Worm (Caenorhabditis elegans) whole organism, L4 larva: Measurements from ENCODE around the gene cpt-5.

Experiments
- arid-1 ChIP-seq: fragments of 200-800 bp; sonication (Bioruptor generic); conservative IDR thresholded peaks from 2 replicates; pipeline ENCODE4 v1.3.6; 2022; ENCODE audit warnings: missing genetic modification reagents, missing genetic modification characterization, missing compliant biosample characterization
- attf-4 ChIP-seq: sonication (generic microtip); optimal IDR thresholded peaks from 3 replicates; lab custom pipeline; 2017; ENCODE audit warnings: missing biosample characterization, missing genetic modification characterization
- ceh-32 ChIP-seq: sonication (generic microtip); optimal IDR thresholded peaks from 2 replicates; lab custom pipeline; 2016; ENCODE audit warnings: mild to moderate bottlenecking, missing genetic modification characterization, missing compliant biosample characterization; ENCODE audit not compliant: poor library complexity
- dmd-9 ChIP-seq: fragments of 200-800 bp; sonication (Bioruptor generic); IDR thresholded peaks from 2 replicates; pipeline ENCODE4 v1.3.6; 2022; ENCODE audit warnings: missing genetic modification reagents, missing genetic modification characterization, missing compliant biosample characterization
- dpl-1 ChIP-seq: fragments of 150-350 bp; optimal IDR thresholded peaks from 2 replicates; lab custom pipeline; 2014; ENCODE audit warnings: missing biosample characterization, missing genetic modification reagents, missing genetic modification characterization
- egl-27 ChIP-seq: sonication (generic microtip); optimal IDR thresholded peaks from 3 replicates; lab custom pipeline; 2017; ENCODE audit warnings: missing biosample characterization, missing genetic modification reagents, missing genetic modification characterization
- fkh-10 ChIP-seq: fragments of 150-350 bp; optimal IDR thresholded peaks from 2 replicates; lab custom pipeline; 2014; ENCODE audit warnings: missing biosample characterization, missing genetic modification reagents, missing genetic modification characterization
- madf-5 ChIP-seq, 2 experiments: fragments of 200-800 bp; sonication (Bioruptor generic); IDR thresholded peaks; 2 replicates each; pipeline ENCODE4 v1.3.6; 2022; ENCODE audit warnings: missing compliant biosample characterization in 2 of 2, missing genetic modification characterization in 2 of 2
- pha-4 ChIP-seq, 2 experiments: fragments of 150-350 bp in 1 of 2; fragments of 200-800 bp in 1 of 2; sonication (Bioruptor generic) in 1 of 2; IDR thresholded peaks in 1 of 2; optimal IDR thresholded peaks in 1 of 2; 2 replicates each; pipeline versions ENCODE4 v1.3.6 to Lab custom; 2014 to 2022; ENCODE audit warnings: missing genetic modification characterization in 2 of 2, missing genetic modification reagents in 2 of 2, missing biosample characterization in 1 of 2, missing compliant biosample characterization in 1 of 2
- skn-1 ChIP-seq: fragments of 150-350 bp; optimal IDR thresholded peaks from 2 replicates; lab custom pipeline; 2014; ENCODE audit warnings: missing biosample characterization, missing genetic modification characterization
- unc-62 ChIP-seq, 3 experiments: fragments of 150-350 bp in 1 of 3; sonication (generic microtip); optimal IDR thresholded peaks in 2 of 3; peaks in 1 of 3; 1 replicate in 1 of 3; 2 replicates in 2 of 3; lab custom pipeline; 2014 to 2017; ENCODE audit warnings: missing biosample characterization in 3 of 3, missing genetic modification characterization in 3 of 3, missing genetic modification reagents in 3 of 3, missing genotype in 1 of 3
- zag-1 ChIP-seq: fragments of 150-350 bp; optimal IDR thresholded peaks from 2 replicates; lab custom pipeline; 2014; ENCODE audit warnings: missing biosample characterization, missing genetic modification characterization
- ztf-11 ChIP-seq: fragments of 150-350 bp; optimal IDR thresholded peaks from 2 replicates; lab custom pipeline; 2014; ENCODE audit warnings: missing biosample characterization, missing genetic modification characterization

DNA sequence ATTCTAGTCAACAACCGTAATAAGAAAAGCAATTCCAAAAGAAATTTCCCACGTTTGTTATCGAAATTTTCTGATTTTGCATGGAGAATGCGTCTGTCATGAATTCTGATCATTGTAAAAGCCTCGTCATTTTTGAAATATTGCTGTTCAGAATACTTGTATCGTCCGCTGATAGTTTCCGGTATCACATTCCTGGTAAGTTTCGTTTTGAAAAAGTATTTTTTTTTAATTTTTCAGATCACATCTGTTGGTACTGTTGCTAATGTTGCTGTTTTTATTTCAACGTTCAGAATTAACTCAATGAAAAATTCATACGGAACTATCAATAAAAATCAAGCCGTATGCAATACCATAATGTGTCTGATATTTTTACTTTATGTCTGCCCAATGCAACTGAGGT is 32.1 kb upstream of the cpt-5 start, which contains the start of gene srx-17:
- no peak for TF ChIP-seq unc-62 (GFP tag; optimal IDR thresholded peaks at IDR 0.05 in 1 of 2; lab: Kevin White, UChicago)
- no peak for TF ChIP-seq unc-62 (tag; optimal IDR thresholded peaks at IDR 0.05; lab: Kevin White, UChicago)
- TF ChIP-seq dpl-1 (GFP tag; lab: Kevin White, UChicago): no peak
- TF ChIP-seq fkh-10 (GFP tag; lab: Kevin White, UChicago): no peak
- no peak for TF ChIP-seq pha-4 (GFP tag; IDR thresholded peaks at IDR 0.05; lab: Robert Waterston, UW)
- TF ChIP-seq pha-4 (tag; optimal IDR thresholded peaks at IDR 0.05; lab: Kevin White, UChicago): no peak
- no peak for TF ChIP-seq egl-27 (tag; lab: Kevin White, UChicago)
- no peak for TF ChIP-seq dmd-9 (GFP tag; lab: Robert Waterston, UW)
- TF ChIP-seq skn-1 (tag; lab: Kevin White, UChicago): no peak
- TF ChIP-seq zag-1 (tag; lab: Kevin White, UChicago): no peak
- TF ChIP-seq ceh-32 (tag; lab: Kevin White, UChicago): no peak
- no peak for TF ChIP-seq ztf-11
- no peak for TF ChIP-seq attf-4
- no peak for TF ChIP-seq arid-1 (GFP tag; lab: Robert Waterston, UW)
- TF ChIP-seq madf-5 (GFP tag; IDR thresholded peaks at IDR 0.05; lab: Robert Waterston, UW): no peak
